Worm (Caenorhabditis elegans): ENCODE results near the gene fbxb-103.

DNA sequence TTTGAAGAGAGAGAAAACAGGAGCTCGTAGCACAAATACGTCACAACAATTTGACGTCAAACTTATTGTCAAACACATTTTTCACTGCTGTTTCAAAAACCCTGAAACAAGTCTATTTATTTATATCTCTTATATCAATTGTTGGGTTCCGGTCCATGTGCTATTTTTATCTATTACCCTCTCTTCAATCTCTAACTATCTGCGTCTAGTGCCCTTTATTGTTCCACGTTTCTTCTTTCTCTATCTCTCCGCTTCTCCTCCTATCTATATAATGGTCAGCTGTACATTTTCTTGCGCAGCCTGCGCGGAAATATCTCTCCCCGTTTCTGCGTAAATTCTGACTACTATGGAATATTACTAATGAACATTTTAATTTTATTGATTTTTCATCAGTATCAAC is 10.0 kb upstream of the fbxb-103 start:
- TF ChIP-seq hlh-1 (tag; optimal IDR thresholded peaks at IDR 0.05) (peak; percentile 72), tbx-8 (GFP tag; optimal IDR thresholded peaks at IDR 0.05) (no peak), mab-5 (tag; optimal IDR thresholded peaks at IDR 0.05) (no peak), elt-3 (tag; optimal IDR thresholded peaks at IDR 0.05) (peak; percentile 34), nhr-2 (tag; optimal IDR thresholded peaks at IDR 0.05) (no peak), unc-120 (tag; optimal IDR thresholded peaks at IDR 0.05; ENCODE audit: poor library complexity, severe bottlenecking) (peak; percentile 54), unc-39 (tag; optimal IDR thresholded peaks at IDR 0.05) (no peak), snpc-4 (tag; optimal IDR thresholded peaks at IDR 0.05) (no peak), unc-62 (GFP tag; optimal IDR thresholded peaks at IDR 0.05) (peak; percentile 24), pha-4 (tag; optimal IDR thresholded peaks at IDR 0.05) (peak; percentile 38)
